Worm (Caenorhabditis elegans) whole organism, L4 larva: ENCODE results near the gene sdpn-1.

ENCODE experiments used
- ama-1 ChIP-seq: fragments of 150-350 bp; optimal IDR thresholded peaks from 2 replicates; lab custom pipeline; 2014; ENCODE audit warnings: inconsistent platforms, mixed read lengths
- ceh-82 ChIP-seq: sonication (generic microtip); optimal IDR thresholded peaks from 2 replicates; lab custom pipeline; 2017; ENCODE audit warnings: missing biosample characterization, missing genetic modification characterization
- egl-27 ChIP-seq: sonication (generic microtip); optimal IDR thresholded peaks from 3 replicates; lab custom pipeline; 2017; ENCODE audit warnings: missing biosample characterization, missing genetic modification reagents, missing genetic modification characterization
- madf-5 ChIP-seq, 2 experiments: fragments of 200-800 bp; sonication (Bioruptor generic); IDR thresholded peaks; 2 replicates each; pipeline ENCODE4 v1.3.6; 2022; ENCODE audit warnings: missing compliant biosample characterization in 2 of 2, missing genetic modification characterization in 2 of 2
- mdl-1 ChIP-seq, 2 experiments: fragments of 150-350 bp in 1 of 2; sonication (generic microtip) in 1 of 2; optimal IDR thresholded peaks; 2 replicates each; lab custom pipeline; 2014 to 2017; ENCODE audit warnings: missing biosample characterization in 2 of 2, missing genetic modification characterization in 2 of 2
- nhr-11 ChIP-seq: fragments of 150-350 bp; optimal IDR thresholded peaks from 2 replicates; lab custom pipeline; 2014; ENCODE audit warnings: missing biosample characterization, missing genetic modification characterization
- nhr-42 ChIP-seq: fragments of 200-800 bp; sonication (Bioruptor generic); IDR thresholded peaks from 2 replicates; pipeline ENCODE4 v1.3.6; 2022; ENCODE audit warnings: missing genetic modification characterization, missing compliant biosample characterization
- pqm-1 ChIP-seq: sonication (generic microtip); optimal IDR thresholded peaks from 2 replicates; lab custom pipeline; 2017; ENCODE audit warnings: missing biosample characterization, missing genetic modification characterization
- snpc-4 ChIP-seq: fragments of 150-350 bp; optimal IDR thresholded peaks from 2 replicates; lab custom pipeline; 2014; ENCODE audit warnings: missing biosample characterization, missing genetic modification characterization
- unc-39 ChIP-seq: sonication (generic microtip); optimal IDR thresholded peaks from 2 replicates; lab custom pipeline; 2017; ENCODE audit warnings: missing biosample characterization, missing genetic modification characterization
- zag-1 ChIP-seq: fragments of 150-350 bp; optimal IDR thresholded peaks from 2 replicates; lab custom pipeline; 2014; ENCODE audit warnings: missing biosample characterization, missing genetic modification characterization
- zfp-2 ChIP-seq: sonication (generic microtip); optimal IDR thresholded peaks from 2 replicates; lab custom pipeline; 2016; ENCODE audit warnings: mild to moderate bottlenecking, missing genetic modification characterization, missing compliant biosample characterization

DNA sequence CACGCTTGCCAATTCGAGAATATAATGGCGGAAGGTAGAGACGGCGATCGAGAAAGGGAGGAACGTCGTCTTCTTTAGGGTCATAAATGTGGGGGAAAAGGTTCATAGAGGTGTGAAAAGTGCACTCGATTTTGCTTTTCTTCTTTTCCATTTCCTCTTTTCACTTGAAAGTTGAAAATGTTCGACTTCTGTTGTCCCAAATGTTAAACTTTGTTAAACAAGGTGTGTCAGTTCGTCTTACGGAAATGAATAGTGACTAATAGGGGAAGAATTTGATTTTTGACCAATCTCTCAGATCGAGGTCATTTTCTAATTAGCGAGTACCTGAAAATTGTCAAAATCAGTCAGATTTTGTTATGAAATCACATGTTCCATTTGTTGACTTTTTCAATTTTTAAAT lies 6.8 kb upstream of the sdpn-1 start:
- no peak for TF ChIP-seq ceh-82 (tag; lab: Kevin White, UChicago)
- TF ChIP-seq mdl-1 (tag; optimal IDR thresholded peaks at IDR 0.05; lab: Kevin White, UChicago), result no peak
- TF ChIP-seq zfp-2 (tag; lab: Kevin White, UChicago), result no peak
- TF ChIP-seq madf-5 (GFP tag; IDR thresholded peaks at IDR 0.05; lab: Robert Waterston, UW), result no peak
- TF ChIP-seq egl-27 (tag; lab: Kevin White, UChicago), result no peak
- TF ChIP-seq pqm-1 (tag; lab: Kevin White, UChicago), result no peak
- TF ChIP-seq unc-39 (tag; lab: Kevin White, UChicago), result no peak
- TF ChIP-seq ama-1 (lab: Kevin White, UChicago), result no peak
- TF ChIP-seq snpc-4, result no peak
- no peak for TF ChIP-seq nhr-11 (tag; lab: Kevin White, UChicago)
- TF ChIP-seq nhr-42 (GFP tag; lab: Robert Waterston, UW), result no peak
- no peak for TF ChIP-seq zag-1
